Worm (Caenorhabditis elegans) whole organism, young adult: ENCODE measurements around the gene F45G2.8.

Experiments
- B0019.2 ChIP-seq: fragments of 200-800 bp; sonication (Bioruptor generic); conservative IDR thresholded peaks from 2 replicates; pipeline ENCODE4 v1.3.6; 2022; ENCODE audit warnings: missing genetic modification reagents, missing genetic modification characterization, missing compliant biosample characterization
- D2030.7 ChIP-seq: fragments of 200-800 bp; sonication (Bioruptor generic); IDR thresholded peaks from 2 replicates; pipeline ENCODE4 v1.3.6; 2022; ENCODE audit warnings: missing genetic modification reagents, missing genetic modification characterization, missing compliant biosample characterization
- F33H1.4 ChIP-seq: fragments of 200-800 bp; sonication (Bioruptor generic); IDR thresholded peaks from 2 replicates; pipeline ENCODE4 v1.3.6; 2022; ENCODE audit warnings: missing genetic modification reagents, missing genetic modification characterization, missing compliant biosample characterization
- F39B2.1 ChIP-seq: fragments of 200-800 bp; sonication (Bioruptor generic); IDR thresholded peaks from 2 replicates; pipeline ENCODE4 v1.3.6; 2022; ENCODE audit warnings: missing genetic modification reagents, missing genetic modification characterization, missing compliant biosample characterization
- Y53F4B.3 ChIP-seq: fragments of 200-800 bp; sonication (Bioruptor generic); IDR thresholded peaks from 2 replicates; pipeline ENCODE4 v1.3.6; 2022; ENCODE audit warnings: missing genetic modification reagents, missing genetic modification characterization, missing compliant biosample characterization
- Y67H2A.10 ChIP-seq: fragments of 200-800 bp; sonication (Bioruptor generic); conservative IDR thresholded peaks from 2 replicates; pipeline ENCODE4 v1.3.6; 2022; ENCODE audit warnings: missing genetic modification reagents, missing genetic modification characterization, missing compliant biosample characterization
- Y95B8A.8 ChIP-seq: fragments of 200-800 bp; sonication (Bioruptor generic); IDR thresholded peaks from 2 replicates; pipeline ENCODE4 v1.3.6; 2022; ENCODE audit warnings: missing genetic modification reagents, missing genetic modification characterization, missing compliant biosample characterization
- aptf-3 ChIP-seq: fragments of 200-800 bp; sonication (Bioruptor generic); IDR thresholded peaks from 2 replicates; pipeline ENCODE4 v1.3.6; 2022; ENCODE audit warnings: missing genetic modification characterization, missing compliant biosample characterization
- attf-6 ChIP-seq: fragments of 200-800 bp; sonication (Bioruptor generic); IDR thresholded peaks from 2 replicates; pipeline ENCODE4 v1.3.6; 2022; ENCODE audit warnings: missing genetic modification reagents, missing genetic modification characterization, missing compliant biosample characterization
- bed-1 ChIP-seq: fragments of 200-800 bp; sonication (Bioruptor generic); IDR thresholded peaks from 2 replicates; pipeline ENCODE4 v1.3.6; 2022; ENCODE audit warnings: missing genetic modification reagents, missing genetic modification characterization, missing compliant biosample characterization
- ccch-3 ChIP-seq: fragments of 200-800 bp; sonication (Bioruptor generic); optimal IDR thresholded peaks from 2 replicates; lab custom pipeline; 2018; ENCODE audit warnings: mild to moderate bottlenecking, missing genetic modification characterization, missing compliant biosample characterization
- cebp-2 ChIP-seq: fragments of 200-800 bp; sonication (Bioruptor generic); IDR thresholded peaks from 2 replicates; pipeline ENCODE4 v1.3.6; 2022; ENCODE audit warnings: missing genetic modification characterization, missing compliant biosample characterization
- ceh-100 ChIP-seq: fragments of 200-800 bp; sonication (Bioruptor generic); IDR thresholded peaks from 2 replicates; pipeline ENCODE4 v1.3.6; 2022; ENCODE audit warnings: missing genetic modification reagents, missing genetic modification characterization, missing compliant biosample characterization
- ceh-40 ChIP-seq: fragments of 200-800 bp; sonication (Bioruptor generic); IDR thresholded peaks from 2 replicates; pipeline ENCODE4 v1.3.6; 2022; ENCODE audit warnings: missing genetic modification characterization, missing compliant biosample characterization
- dox-1 ChIP-seq: fragments of 200-800 bp; sonication (Bioruptor generic); IDR thresholded peaks from 2 replicates; pipeline ENCODE4 v1.3.6; 2022; ENCODE audit warnings: missing genetic modification reagents, missing genetic modification characterization, missing compliant biosample characterization
- egrh-3 ChIP-seq: fragments of 200-800 bp; sonication (Bioruptor generic); IDR thresholded peaks from 2 replicates; pipeline ENCODE4 v1.3.6; 2022; ENCODE audit warnings: missing genetic modification reagents, missing genetic modification characterization, missing compliant biosample characterization
- ekl-4 ChIP-seq: fragments of 200-800 bp; sonication (Bioruptor generic); IDR thresholded peaks from 2 replicates; pipeline ENCODE4 v1.3.6; 2022; ENCODE audit warnings: missing genetic modification reagents, missing genetic modification characterization, missing compliant biosample characterization
- him-1 ChIP-seq: sonication (generic microtip); optimal IDR thresholded peaks from 2 replicates; lab custom pipeline; 2016; ENCODE audit warnings: missing genotype, missing genetic modification reagents, missing genetic modification characterization, missing compliant biosample characterization
- hmg-1.2 ChIP-seq: fragments of 200-800 bp; sonication (Bioruptor generic); IDR thresholded peaks from 2 replicates; pipeline ENCODE4 v1.3.6; 2022; ENCODE audit warnings: missing genetic modification reagents, missing genetic modification characterization, missing compliant biosample characterization
- hsf-1 ChIP-seq: fragments of 200-800 bp; sonication (Bioruptor generic); IDR thresholded peaks from 2 replicates; pipeline ENCODE4 v1.3.6; 2022; ENCODE audit warnings: missing genetic modification reagents, missing genetic modification characterization, missing compliant biosample characterization
- let-526 ChIP-seq: fragments of 200-800 bp; sonication (Bioruptor generic); IDR thresholded peaks from 2 replicates; pipeline ENCODE4 v1.3.6; 2022; ENCODE audit warnings: missing genetic modification reagents, missing genetic modification characterization, missing compliant biosample characterization
- madf-3 ChIP-seq: fragments of 200-800 bp; sonication (Bioruptor generic); IDR thresholded peaks from 2 replicates; pipeline ENCODE4 v1.3.6; 2022; ENCODE audit warnings: missing genetic modification reagents, missing genetic modification characterization, missing compliant biosample characterization
- madf-6 ChIP-seq: fragments of 200-800 bp; sonication (Bioruptor generic); IDR thresholded peaks from 2 replicates; pipeline ENCODE4 v1.3.6; 2022; ENCODE audit warnings: missing genetic modification reagents, missing genetic modification characterization, missing compliant biosample characterization
- mcd-1 ChIP-seq: fragments of 200-800 bp; sonication (Bioruptor generic); IDR thresholded peaks from 2 replicates; pipeline ENCODE4 v1.3.6; 2022; ENCODE audit warnings: missing genetic modification reagents, missing genetic modification characterization, missing compliant biosample characterization
- mes-4 ChIP-seq: sonication (generic microtip); optimal IDR thresholded peaks from 2 replicates; lab custom pipeline; 2016; ENCODE audit warnings: missing genotype, missing genetic modification characterization, missing compliant biosample characterization
- nfyb-1 ChIP-seq: fragments of 200-800 bp; sonication (Bioruptor generic); IDR thresholded peaks from 2 replicates; pipeline ENCODE4 v1.3.6; 2022; ENCODE audit warnings: missing genetic modification reagents, missing genetic modification characterization, missing compliant biosample characterization
- nhr-80 ChIP-seq: sonication (generic microtip); optimal IDR thresholded peaks from 2 replicates; lab custom pipeline; 2016; ENCODE audit warnings: missing genetic modification characterization, missing compliant biosample characterization
- pbrm-1 ChIP-seq: fragments of 200-800 bp; sonication (Bioruptor generic); IDR thresholded peaks from 2 replicates; pipeline ENCODE4 v1.3.6; 2022; ENCODE audit warnings: missing genetic modification reagents, missing genetic modification characterization, missing compliant biosample characterization
- rcor-1 ChIP-seq: fragments of 200-800 bp; sonication (Bioruptor generic); IDR thresholded peaks from 2 replicates; pipeline ENCODE4 v1.3.6; 2022; ENCODE audit warnings: missing genetic modification reagents, missing genetic modification characterization, missing compliant biosample characterization
- tbx-9 ChIP-seq: sonication (generic microtip); optimal IDR thresholded peaks from 2 replicates; lab custom pipeline; 2016; ENCODE audit warnings: borderline replicate concordance, missing genetic modification characterization, inconsistent platforms, missing compliant biosample characterization
- tlf-1 ChIP-seq: fragments of 200-800 bp; sonication (Bioruptor generic); optimal IDR thresholded peaks from 2 replicates; lab custom pipeline; 2018; ENCODE audit warnings: mild to moderate bottlenecking, missing genetic modification characterization, missing compliant biosample characterization

Gene F45G2.8

DNA sequence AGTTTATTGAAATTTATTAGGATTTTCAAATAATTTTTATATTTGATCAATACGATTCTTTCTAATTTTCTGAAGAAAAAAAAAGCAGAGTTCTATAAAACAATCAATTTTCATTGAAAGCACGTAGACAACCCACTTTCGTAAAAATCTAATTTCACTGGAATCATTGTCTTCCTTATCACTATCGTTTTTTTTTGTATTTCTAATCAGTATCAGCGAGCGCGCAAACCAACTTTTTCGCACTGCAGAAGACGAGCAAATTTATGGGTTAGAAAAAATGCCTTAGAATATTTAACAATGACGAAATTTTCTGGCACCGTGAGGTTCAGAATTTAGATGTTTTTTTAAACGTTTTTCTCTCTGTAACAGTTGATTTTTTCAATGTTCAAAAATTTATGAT, 17.4 kb upstream of the F45G2.8 start:
- peak; percentile 47 for TF ChIP-seq nhr-80 (tag; lab: Kevin White, UChicago)
- no peak for TF ChIP-seq him-1 (tag; lab: Kevin White, UChicago)
- no peak for TF ChIP-seq ceh-40 (GFP tag; lab: Robert Waterston, UW)
- no peak for TF ChIP-seq tbx-9 (tag; lab: Kevin White, UChicago)
- no peak for TF ChIP-seq mes-4 (tag; lab: Kevin White, UChicago)
- TF ChIP-seq tlf-1 (GFP tag; lab: Kevin White, UChicago) = no peak
- no peak for TF ChIP-seq F33H1.4
- TF ChIP-seq ccch-3 (GFP tag; lab: Kevin White, UChicago) = no peak

ce11 chrIII:13448235-13448634, 12.8 kb upstream of the F45G2.8 start:
- TF ChIP-seq madf-6 (GFP tag; lab: Robert Waterston, UW) (peak; percentile 33), ceh-100 (GFP tag; lab: Robert Waterston, UW) (peak; percentile 40; the same call in 1 of the 2 replicates), D2030.7 (peak; percentile 51; the same call in 1 of the 2 replicates), mcd-1 (GFP tag; lab: Robert Waterston, UW) (peak; percentile 41), F33H1.4 (peak; percentile 80), egrh-3 (GFP tag; lab: Robert Waterston, UW) (peak; percentile 85), madf-3 (GFP tag; lab: Robert Waterston, UW) (0 out of 2 replicates have a peak, but pooled peaks have one; percentile 67), nfyb-1 (0 out of 2 replicates have a peak, but pooled peaks have one; percentile 55), aptf-3 (GFP tag; lab: Robert Waterston, UW) (0 out of 2 replicates have a peak, but pooled peaks have one; percentile 32)

- TF ChIP-seq hsf-1 (GFP tag; lab: Robert Waterston, UW) (peak; percentile 99), Y53F4B.3 (peak; percentile 81), cebp-2 (peak; percentile 18; the same call in 1 of the 2 replicates), egrh-3 (GFP tag; lab: Robert Waterston, UW) (peak; percentile 69), madf-6 (GFP tag; lab: Robert Waterston, UW) (peak; percentile 65), attf-6 (GFP tag; lab: Robert Waterston, UW) (peak; percentile 81), aptf-3 (GFP tag; lab: Robert Waterston, UW) (peak; percentile 96), madf-3 (GFP tag; lab: Robert Waterston, UW) (0 out of 2 replicates have a peak, but pooled peaks have one; percentile 7), rcor-1 (GFP tag; lab: Robert Waterston, UW) (peak; percentile 92), dox-1 (GFP tag; lab: Robert Waterston, UW) (peak; percentile 99), F39B2.1 (GFP tag; lab: Robert Waterston, UW) (peak; percentile 86), ekl-4 (GFP tag; lab: Robert Waterston, UW) (peak; percentile 87), let-526 (GFP tag; lab: Robert Waterston, UW) (peak; percentile 29; the same call in 1 of the 2 replicates), B0019.2 (GFP tag; lab: Robert Waterston, UW) (peak; percentile 66; the same call in 1 of the 2 replicates), D2030.7 (peak; percentile 58), Y95B8A.8 (peak; percentile 47; the same call in 1 of the 2 replicates), F33H1.4 (peak; percentile 40; the same call in 1 of the 2 replicates), pbrm-1 (GFP tag; lab: Robert Waterston, UW) (peak; percentile 90), Y67H2A.10 (GFP tag; lab: Robert Waterston, UW) (peak; percentile 65; the same call in 1 of the 2 replicates), mcd-1 (GFP tag; lab: Robert Waterston, UW) (peak; percentile 32; the same call in 1 of the 2 replicates), ceh-40 (GFP tag; lab: Robert Waterston, UW) (peak; percentile 93), hmg-1.2 (0 out of 2 replicates have a peak, but pooled peaks have one; percentile 12), nfyb-1 (peak; percentile 87), bed-1 (GFP tag; lab: Robert Waterston, UW) (0 out of 2 replicates have a peak, but pooled peaks have one; percentile 45)
- TF ChIP-seq, all 124 proteins: peak for 24; not testable (repeated sequence) for 100
These were observed 12.0 kb upstream of the F45G2.8 start for ce11 chrIII:13447439-13447838.

DNA sequence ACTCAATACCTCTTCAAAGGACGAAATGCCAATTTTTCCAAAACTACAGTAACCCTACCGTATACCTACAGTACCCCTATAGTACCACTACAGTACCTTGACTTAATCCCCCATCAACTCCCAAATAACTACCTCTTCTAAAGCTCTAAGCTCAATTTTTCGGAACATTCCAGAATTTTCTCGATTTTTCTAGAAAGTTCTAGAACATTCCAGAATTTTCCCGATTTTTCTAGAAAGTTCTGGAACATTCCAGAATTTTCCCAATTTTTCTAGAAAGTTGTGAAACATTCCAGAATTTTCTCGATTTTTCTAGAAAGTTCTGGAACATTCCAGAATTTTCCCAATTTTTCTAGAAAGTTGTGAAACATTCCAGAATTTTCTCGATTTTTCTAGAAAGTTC, 11.4 kb upstream of the F45G2.8 start:
- TF ChIP-seq hsf-1 (GFP tag; lab: Robert Waterston, UW) = peak; percentile 91
